In genomic region chrX:2603851-2604505, dm6 we compare ENCODE assay signal across 5 fruit fly cellular contexts.
TF ChIP-seq lines count a peak whose summit lies in the region.

TSS of gene Klp3A (minus strand) at chrX:2604052.
TSS of gene Zw10 (plus strand) at chrX:2604197.

- TF ChIP-seq CTCF in whole organism, embryonic (GFP tag; optimal IDR thresholded peaks at IDR 0.05; lab: Kevin White, UChicago): no peak

TF ChIP-seq in whole organism, adult, 20 proteins besides CTCF, POLR2A, EP300 and RAD21:
- no peak for TF ChIP-seq Crg-1 (GFP tag; optimal IDR thresholded peaks at IDR 0.05; lab: Kevin White, UChicago)
- TF ChIP-seq CG7045 (GFP tag; optimal IDR thresholded peaks at IDR 0.05; lab: Kevin White, UChicago): no peak
- peak; percentile 31 for TF ChIP-seq CG7101 (tag; optimal IDR thresholded peaks at IDR 0.05; lab: Kevin White, UChicago)
- TF ChIP-seq CG5204 (GFP tag; optimal IDR thresholded peaks at IDR 0.05; lab: Kevin White, UChicago): no peak
- TF ChIP-seq toe (GFP tag; optimal IDR thresholded peaks at IDR 0.05; lab: Kevin White, UChicago): no peak
- peak; percentile 71 for TF ChIP-seq bab1 (GFP tag; optimal IDR thresholded peaks at IDR 0.05; lab: Kevin White, UChicago)
- no peak for TF ChIP-seq cic (GFP tag; optimal IDR thresholded peaks at IDR 0.05; lab: Kevin White, UChicago)
- TF ChIP-seq CG33017 (tag; optimal IDR thresholded peaks at IDR 0.05; lab: Kevin White, UChicago): no peak
- no peak for TF ChIP-seq kay (GFP tag; lab: Kevin White, UChicago; ENCODE audit: borderline replicate concordance)
- TF ChIP-seq tj (GFP tag; optimal IDR thresholded peaks at IDR 0.05; lab: Kevin White, UChicago): peak; percentile 93
- peak; percentile 16 for TF ChIP-seq CG14711 (tag; optimal IDR thresholded peaks at IDR 0.05; lab: Kevin White, UChicago)
- TF ChIP-seq ovo (GFP tag; optimal IDR thresholded peaks at IDR 0.05; lab: Kevin White, UChicago): no peak
- no peak for TF ChIP-seq cnc (optimal IDR thresholded peaks at IDR 0.05; lab: Kevin White, UChicago)
- no peak for TF ChIP-seq Clk (GFP tag; optimal IDR thresholded peaks at IDR 0.05; lab: Kevin White, UChicago)
- TF ChIP-seq pad (GFP tag; optimal IDR thresholded peaks at IDR 0.05; lab: Kevin White, UChicago): no peak
- peak; percentile 36 for TF ChIP-seq Mnt (GFP tag; optimal IDR thresholded peaks at IDR 0.05; lab: Kevin White, UChicago)
- TF ChIP-seq CG12768 (GFP tag; optimal IDR thresholded peaks at IDR 0.05; lab: Kevin White, UChicago): no peak
- peak; percentile 12 for TF ChIP-seq CG1620 (GFP tag; optimal IDR thresholded peaks at IDR 0.05; lab: Kevin White, UChicago)
- TF ChIP-seq Hr96 (GFP tag; optimal IDR thresholded peaks at IDR 0.05; lab: Kevin White, UChicago): no peak

TF ChIP-seq in whole organism, embryonic, 481 proteins besides CTCF, POLR2A, EP300 and RAD21 (continues in another document):
- TF ChIP-seq Oli (tag; optimal IDR thresholded peaks at IDR 0.05; lab: Kevin White, UChicago) (no peak), CG13775 (GFP tag; optimal IDR thresholded peaks at IDR 0.05; lab: Kevin White, UChicago) (peak; percentile 28), BEAF-32 (GFP tag; optimal IDR thresholded peaks at IDR 0.05; lab: Kevin White, UChicago) (peak; percentile 69), chif (GFP tag; optimal IDR thresholded peaks at IDR 0.05; lab: Kevin White, UChicago) (peak in 1 of 2 experiments; percentile 1), CG15269 (tag; optimal IDR thresholded peaks at IDR 0.05; lab: Kevin White, UChicago) (no peak), Antp (GFP tag; optimal IDR thresholded peaks at IDR 0.05; lab: Kevin White, UChicago) (peak; percentile 1), CG14710 (tag; optimal IDR thresholded peaks at IDR 0.05; lab: Kevin White, UChicago) (peak; percentile 42), stwl (tag; optimal IDR thresholded peaks at IDR 0.05; lab: Kevin White, UChicago) (peak; percentile 34), NfI (GFP tag; optimal IDR thresholded peaks at IDR 0.05; lab: Kevin White, UChicago) (peak; percentile 27), Dp (GFP tag; optimal IDR thresholded peaks at IDR 0.05; lab: Kevin White, UChicago) (peak; percentile 63), inv (GFP tag; IDR thresholded peaks at IDR 0.05; lab: Robert Waterston, UW; ENCODE audit: partially characterized antibody) (peak; percentile 62), CG9876 (GFP tag; optimal IDR thresholded peaks at IDR 0.05; lab: Kevin White, UChicago) (no peak), Doc3 (GFP tag; IDR thresholded peaks at IDR 0.05; lab: Robert Waterston, UW; ENCODE audit: partially characterized antibody) (0 out of 3 replicates have a peak, but pooled peaks have one; percentile 45), CG9932 (GFP tag; IDR thresholded peaks at IDR 0.05; lab: Robert Waterston, UW) (peak; percentile 43; the same call in 1 of the 2 replicates), vnd (GFP tag; IDR thresholded peaks at IDR 0.05; lab: Robert Waterston, UW; ENCODE audit: partially characterized antibody) (peak; percentile 63), gcm2 (GFP tag; optimal IDR thresholded peaks at IDR 0.05; lab: Kevin White, UChicago) (no peak), CG13287 (GFP tag; IDR thresholded peaks at IDR 0.05; lab: Robert Waterston, UW; ENCODE audit: partially characterized antibody) (peak; percentile 69)

TF ChIP-seq in whole organism, prepupa, 60 proteins besides CTCF, POLR2A, EP300 and RAD21:
- TF ChIP-seq lz (GFP tag; optimal IDR thresholded peaks at IDR 0.05; lab: Kevin White, UChicago) (peak; percentile 45), esn (GFP tag; optimal IDR thresholded peaks at IDR 0.05; lab: Kevin White, UChicago) (peak; percentile 41), Sox15 (GFP tag; optimal IDR thresholded peaks at IDR 0.05; lab: Kevin White, UChicago) (no peak), dac (GFP tag; optimal IDR thresholded peaks at IDR 0.05; lab: Kevin White, UChicago) (no peak), CG31627 (GFP tag; optimal IDR thresholded peaks at IDR 0.05; lab: Kevin White, UChicago) (peak; percentile 38), Gug (GFP tag; IDR thresholded peaks at IDR 0.05; lab: Robert Waterston, UW) (0 out of 2 replicates have a peak, but pooled peaks have one; percentile 24), Ets21C (GFP tag; optimal IDR thresholded peaks at IDR 0.05; lab: Kevin White, UChicago) (no peak), cyc (GFP tag; optimal IDR thresholded peaks at IDR 0.05; lab: Kevin White, UChicago) (peak; percentile 26), CG3032 (tag; optimal IDR thresholded peaks at IDR 0.05; lab: Kevin White, UChicago) (peak; percentile 12), topi (GFP tag; optimal IDR thresholded peaks at IDR 0.05; lab: Kevin White, UChicago) (peak; percentile 40)

TF ChIP-seq in whole organism, pupa, 21 proteins besides CTCF, POLR2A, EP300 and RAD21:
- TF ChIP-seq CG32121 (GFP tag; IDR thresholded peaks at IDR 0.05; lab: Robert Waterston, UW) (peak; percentile 38; the same call in 1 of the 2 replicates), Pif1A (GFP tag; optimal IDR thresholded peaks at IDR 0.05; lab: Kevin White, UChicago) (no peak), fd96Ca (GFP tag; IDR thresholded peaks at IDR 0.05; lab: Robert Waterston, UW) (0 out of 3 replicates have a peak, but pooled peaks have one; percentile 31)

TF ChIP-seq in whole organism, wandering third instar larva, 38 proteins besides CTCF, POLR2A, EP300 and RAD21:
- no peak for TF ChIP-seq Rel (GFP tag; optimal IDR thresholded peaks at IDR 0.05; lab: Kevin White, UChicago)
- TF ChIP-seq Rel (tag; optimal IDR thresholded peaks at IDR 0.05; lab: Kevin White, UChicago): peak; percentile 28
- TF ChIP-seq psq (GFP tag; optimal IDR thresholded peaks at IDR 0.05; lab: Kevin White, UChicago): no peak
- TF ChIP-seq OdsH (GFP tag; optimal IDR thresholded peaks at IDR 0.05; lab: Kevin White, UChicago): peak; percentile 17
- no peak for TF ChIP-seq lola (GFP tag; optimal IDR thresholded peaks at IDR 0.05; lab: Kevin White, UChicago)
- TF ChIP-seq HLH106 (tag; optimal IDR thresholded peaks at IDR 0.05; lab: Kevin White, UChicago): peak; percentile 62
- peak; percentile 31 for TF ChIP-seq rgr (GFP tag; optimal IDR thresholded peaks at IDR 0.05; lab: Kevin White, UChicago)
- TF ChIP-seq dmrt93B (GFP tag; optimal IDR thresholded peaks at IDR 0.05; lab: Kevin White, UChicago): no peak
- TF ChIP-seq Mio (GFP tag; optimal IDR thresholded peaks at IDR 0.05; lab: Kevin White, UChicago): no peak
- TF ChIP-seq Abd-B (GFP tag; optimal IDR thresholded peaks at IDR 0.05; lab: Kevin White, UChicago): no peak
- TF ChIP-seq h (GFP tag; optimal IDR thresholded peaks at IDR 0.05; lab: Kevin White, UChicago): peak; percentile 49
- TF ChIP-seq Hr83 (GFP tag; optimal IDR thresholded peaks at IDR 0.05; lab: Kevin White, UChicago; ENCODE audit: poor library complexity, severe bottlenecking): no peak
- no peak for TF ChIP-seq N (GFP tag; optimal IDR thresholded peaks at IDR 0.05; lab: Kevin White, UChicago)
- no peak for TF ChIP-seq br (GFP tag; optimal IDR thresholded peaks at IDR 0.05; lab: Kevin White, UChicago)
- no peak for TF ChIP-seq Hr78 (GFP tag; optimal IDR thresholded peaks at IDR 0.05; lab: Kevin White, UChicago)
- peak; percentile 46 for TF ChIP-seq Sp1 (GFP tag; optimal IDR thresholded peaks at IDR 0.05; lab: Kevin White, UChicago)
- no peak for TF ChIP-seq tai (GFP tag; optimal IDR thresholded peaks at IDR 0.05; lab: Kevin White, UChicago)
- peak; percentile 31 for TF ChIP-seq ey (GFP tag; optimal IDR thresholded peaks at IDR 0.05; lab: Kevin White, UChicago)
- TF ChIP-seq dl (GFP tag; optimal IDR thresholded peaks at IDR 0.05; lab: Kevin White, UChicago; ENCODE audit: insufficient read depth in 1 of 2, partially characterized antibody in 2 of 2): no peak
- no peak for TF ChIP-seq Dif (GFP tag; optimal IDR thresholded peaks at IDR 0.05; lab: Kevin White, UChicago; ENCODE audit: partially characterized antibody)
- no peak for TF ChIP-seq usp (GFP tag; optimal IDR thresholded peaks at IDR 0.05; lab: Kevin White, UChicago)
- no peak for TF ChIP-seq Jra (GFP tag; optimal IDR thresholded peaks at IDR 0.05; lab: Kevin White, UChicago)
- no peak for TF ChIP-seq jim (GFP tag; optimal IDR thresholded peaks at IDR 0.05; lab: Kevin White, UChicago)
- TF ChIP-seq woc (GFP tag; optimal IDR thresholded peaks at IDR 0.05; lab: Kevin White, UChicago): peak; percentile 69
- no peak for TF ChIP-seq GATAd (GFP tag; optimal IDR thresholded peaks at IDR 0.05; lab: Kevin White, UChicago)
- no peak for TF ChIP-seq sv (GFP tag; optimal IDR thresholded peaks at IDR 0.05; lab: Kevin White, UChicago)
- peak; percentile 36 for TF ChIP-seq CG9705 (GFP tag; optimal IDR thresholded peaks at IDR 0.05; lab: Kevin White, UChicago)
- TF ChIP-seq Dfd (GFP tag; optimal IDR thresholded peaks at IDR 0.05; lab: Kevin White, UChicago): no peak
- TF ChIP-seq brk (GFP tag; optimal IDR thresholded peaks at IDR 0.05; lab: Kevin White, UChicago): no peak
- TF ChIP-seq fru (GFP tag; optimal IDR thresholded peaks at IDR 0.05; lab: Kevin White, UChicago): no peak
- no peak for TF ChIP-seq Hnf4 (GFP tag; optimal IDR thresholded peaks at IDR 0.05; lab: Kevin White, UChicago)
- peak; percentile 77 for TF ChIP-seq Myc (optimal IDR thresholded peaks at IDR 0.05; lab: Kevin White, UChicago)
- TF ChIP-seq dsf (GFP tag; optimal IDR thresholded peaks at IDR 0.05; lab: Kevin White, UChicago; ENCODE audit: borderline replicate concordance): no peak
TF ChIP-seq in whole organism, wandering third instar larva: peak in this region for 10.
